Worm (Caenorhabditis elegans): ENCODE results near the gene tgt-1.

The tgt-1 gene

DNA sequence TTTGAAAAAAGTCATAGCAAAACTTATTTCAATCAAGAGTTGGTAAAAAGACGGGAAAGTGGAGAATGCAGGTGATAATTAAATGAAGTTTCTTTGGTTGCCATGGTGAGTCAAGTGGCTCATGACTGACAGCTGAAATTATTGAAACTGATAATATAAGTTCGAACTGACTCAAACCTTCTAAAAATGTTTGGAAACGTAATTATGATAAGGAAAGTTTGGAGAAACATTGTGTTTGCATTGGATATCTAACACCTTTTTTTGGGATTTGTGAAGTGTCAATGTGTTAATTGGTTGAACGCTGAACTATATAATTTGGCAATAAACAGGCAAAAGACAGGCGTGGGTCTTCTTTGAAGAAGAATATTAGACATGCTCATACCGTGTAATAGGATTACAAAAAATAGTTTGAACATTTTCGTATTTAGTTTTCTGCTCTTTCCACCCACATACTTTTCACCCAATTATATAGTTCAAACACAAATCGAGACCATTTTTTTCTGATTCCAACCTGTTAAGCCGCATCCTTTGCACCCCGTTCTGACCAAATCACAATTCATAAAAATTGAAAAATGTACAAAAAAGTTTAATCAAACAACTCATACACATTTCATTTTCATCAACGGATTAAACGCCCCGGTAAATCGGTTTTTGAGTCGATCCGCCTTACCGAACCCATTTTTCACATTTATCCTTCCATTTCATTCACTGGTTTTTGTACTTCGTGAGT lies 34.1 kb downstream of the tgt-1 start, which contains the start of the genes srlf-33 and srlf-32:
Gene srlf-33 (minus strand): TSS at position 101 of the 730 bp plus-strand sequence.
Gene srlf-32 (plus strand): TSS at position 680 of the 730 bp plus-strand sequence.
- TF ChIP-seq ztf-4 (tag; optimal IDR thresholded peaks at IDR 0.05) (no peak), ceh-28 (tag; optimal IDR thresholded peaks at IDR 0.05) (no peak), nfya-1 (tag; optimal IDR thresholded peaks at IDR 0.05; ENCODE audit: insufficient read depth) (no peak), zag-1 (tag; optimal IDR thresholded peaks at IDR 0.05) (no peak), nhr-12 (tag; optimal IDR thresholded peaks at IDR 0.05) (no peak), fkh-10 (GFP tag; optimal IDR thresholded peaks at IDR 0.05) (no peak), ama-1 (optimal IDR thresholded peaks at IDR 0.05) (no peak), egl-27 (tag; optimal IDR thresholded peaks at IDR 0.05) (no peak), nhr-11 (tag; optimal IDR thresholded peaks at IDR 0.05) (no peak), lin-15B (tag; optimal IDR thresholded peaks at IDR 0.05) (no peak), R02D3.7 (tag; optimal IDR thresholded peaks at IDR 0.05) (no peak), pqm-1 (tag; optimal IDR thresholded peaks at IDR 0.05) (no peak), nhr-25 (tag; optimal IDR thresholded peaks at IDR 0.05) (no peak), nhr-237 (tag; optimal IDR thresholded peaks at IDR 0.05) (no peak), ztf-11 (tag; optimal IDR thresholded peaks at IDR 0.05) (no peak)

DNA sequence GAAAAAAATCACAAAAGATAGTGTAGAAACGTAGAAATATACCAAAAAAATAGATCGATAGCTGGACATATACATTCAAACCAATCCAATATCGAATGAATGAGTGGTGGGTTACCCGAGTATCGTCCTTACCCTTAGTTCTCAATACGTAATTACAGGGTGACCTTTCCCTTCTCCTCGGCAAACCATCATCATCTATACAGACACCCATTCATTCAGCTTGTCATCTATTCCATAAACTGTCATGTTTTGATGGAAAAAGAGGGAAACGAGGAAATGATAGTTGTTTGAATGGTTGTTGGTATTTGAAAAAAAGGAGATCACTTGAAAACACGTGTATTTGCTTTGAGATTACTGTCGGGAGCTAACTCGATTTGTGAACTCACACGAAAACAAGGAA lies 35.5 kb downstream of the tgt-1 start:
- TF ChIP-seq elt-3 (tag; optimal IDR thresholded peaks at IDR 0.05) (no peak), unc-62 (GFP tag; optimal IDR thresholded peaks at IDR 0.05) (no peak), hmg-11 (tag; optimal IDR thresholded peaks at IDR 0.05) (no peak), lin-15B (tag; optimal IDR thresholded peaks at IDR 0.05) (no peak), ZK546.5 (tag; optimal IDR thresholded peaks at IDR 0.05) (no peak), nhr-77 (tag; optimal IDR thresholded peaks at IDR 0.05) (no peak)

DNA sequence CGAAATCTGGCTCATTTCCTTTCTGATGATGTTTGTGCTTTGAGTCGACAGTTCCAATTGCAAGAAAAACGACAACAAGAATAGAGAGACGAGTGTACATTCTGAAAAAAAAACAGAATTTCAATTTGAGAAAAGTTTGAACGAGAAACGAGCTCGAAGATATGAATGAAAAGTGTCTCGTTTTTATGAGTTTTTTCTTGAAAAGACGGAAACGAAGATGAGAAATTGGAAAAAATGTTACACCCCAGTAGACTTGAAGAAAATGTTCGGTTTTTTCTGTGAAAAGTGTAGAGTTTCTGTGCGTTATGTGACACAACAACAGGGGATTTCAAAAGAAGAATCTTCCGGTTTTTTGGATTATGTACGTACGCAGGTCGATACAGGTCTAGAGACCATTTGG lies 36.5 kb downstream of the tgt-1 start, which contains the start of gene srlf-31:
Gene srlf-31 (minus strand): TSS at position 101 of the 400 bp plus-strand sequence.
- no peak for TF ChIP-seq lsy-12 (tag; optimal IDR thresholded peaks at IDR 0.05)
- no peak for TF ChIP-seq lin-15B (tag; optimal IDR thresholded peaks at IDR 0.05)
- no peak for TF ChIP-seq pha-4 (tag; optimal IDR thresholded peaks at IDR 0.05)
- no peak for TF ChIP-seq ceh-82 (tag; optimal IDR thresholded peaks at IDR 0.05)
- TF ChIP-seq pqm-1 (tag; optimal IDR thresholded peaks at IDR 0.05), result no peak
- no peak for TF ChIP-seq fkh-10 (GFP tag; optimal IDR thresholded peaks at IDR 0.05)
- no peak for TF ChIP-seq ceh-16 (tag; optimal IDR thresholded peaks at IDR 0.05)
- TF ChIP-seq snpc-4 (tag; optimal IDR thresholded peaks at IDR 0.05), result no peak
- no peak for TF ChIP-seq fkh-2 (tag; optimal IDR thresholded peaks at IDR 0.05)
- TF ChIP-seq nhr-237 (tag; optimal IDR thresholded peaks at IDR 0.05), result no peak
- no peak for TF ChIP-seq nhr-76 (tag; optimal IDR thresholded peaks at IDR 0.05)
- TF ChIP-seq ceh-28 (tag; optimal IDR thresholded peaks at IDR 0.05), result no peak
- no peak for TF ChIP-seq daf-12 (tag; optimal IDR thresholded peaks at IDR 0.05)
- TF ChIP-seq nhr-12 (tag; optimal IDR thresholded peaks at IDR 0.05), result no peak
- TF ChIP-seq ama-1 (optimal IDR thresholded peaks at IDR 0.05), result no peak
- TF ChIP-seq tbx-2 (tag; optimal IDR thresholded peaks at IDR 0.05), result no peak

DNA sequence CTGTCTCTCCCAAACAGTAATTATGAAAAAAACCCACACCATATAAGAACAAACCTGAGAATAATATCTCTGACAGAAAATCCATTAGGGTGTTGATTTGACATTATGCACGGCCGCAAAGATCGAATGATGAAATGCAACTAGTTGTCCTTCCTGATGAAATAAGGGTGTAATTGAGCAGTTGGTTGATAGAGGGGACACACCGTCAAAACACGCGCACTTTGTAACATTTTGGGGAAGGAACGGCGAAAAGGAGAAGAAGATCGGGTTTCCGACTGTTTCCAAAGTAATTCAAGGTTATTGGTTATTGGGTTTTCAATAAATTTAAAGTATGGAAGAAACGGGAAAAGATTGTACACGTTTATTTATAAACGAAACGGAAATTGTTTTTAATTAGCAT lies 37.6 kb downstream of the tgt-1 start, which contains the start of gene ZK822.1:
Gene ZK822.1 (minus strand): TSS at position 121 of the 400 bp plus-strand sequence.
- no peak for TF ChIP-seq pqm-1 (tag; optimal IDR thresholded peaks at IDR 0.05)
- no peak for TF ChIP-seq ceh-16 (tag; optimal IDR thresholded peaks at IDR 0.05)
- no peak for TF ChIP-seq ceh-28 (tag; optimal IDR thresholded peaks at IDR 0.05)
- TF ChIP-seq hmg-11 (tag; optimal IDR thresholded peaks at IDR 0.05), result no peak
- TF ChIP-seq nfya-1 (tag; optimal IDR thresholded peaks at IDR 0.05; ENCODE audit: insufficient read depth), result no peak
- no peak for TF ChIP-seq mdl-1 (tag; optimal IDR thresholded peaks at IDR 0.05)
- no peak for TF ChIP-seq skn-1 (tag; optimal IDR thresholded peaks at IDR 0.05)
- no peak for TF ChIP-seq eor-1 (tag; optimal IDR thresholded peaks at IDR 0.05)
- TF ChIP-seq pha-4 (tag; optimal IDR thresholded peaks at IDR 0.05), result no peak
- no peak for TF ChIP-seq sea-2 (GFP tag; optimal IDR thresholded peaks at IDR 0.05)
- TF ChIP-seq ztf-4 (tag; optimal IDR thresholded peaks at IDR 0.05), result no peak
- no peak for TF ChIP-seq ceh-9 (tag; optimal IDR thresholded peaks at IDR 0.05)
- no peak for TF ChIP-seq ceh-82 (tag; optimal IDR thresholded peaks at IDR 0.05)
- TF ChIP-seq elt-1 (tag; optimal IDR thresholded peaks at IDR 0.05), result no peak
- no peak for TF ChIP-seq nhr-28 (tag; optimal IDR thresholded peaks at IDR 0.05)
- TF ChIP-seq jun-1 (tag; optimal IDR thresholded peaks at IDR 0.05), result no peak
